Fruit fly (Drosophila melanogaster) whole organism, embryonic: ENCODE data around the gene pygo.

Experiments used
- CG12155 ChIP-seq: fragments of 200-800 bp; sonication (Bioruptor generic); optimal IDR thresholded peaks from 3 replicates; lab custom pipeline; 2016; ENCODE audit warnings: missing biosample characterization, missing genetic modification characterization
- CG4617 ChIP-seq: fragments of 200-800 bp; sonication (Bioruptor generic); optimal IDR thresholded peaks from 3 replicates; lab custom pipeline; 2016; ENCODE audit warnings: missing biosample characterization, missing genetic modification characterization, borderline replicate concordance
- Neu2 ChIP-seq: fragments of 200-800 bp; sonication (Bioruptor generic); optimal IDR thresholded peaks from 3 replicates; lab custom pipeline; 2016; ENCODE audit warnings: missing biosample characterization, missing genetic modification characterization, borderline replicate concordance
- psq ChIP-seq: fragments of 200-800 bp; sonication (Bioruptor generic); optimal IDR thresholded peaks from 2 replicates; lab custom pipeline; 2017; ENCODE audit warnings: missing biosample characterization, missing genetic modification characterization

DNA sequence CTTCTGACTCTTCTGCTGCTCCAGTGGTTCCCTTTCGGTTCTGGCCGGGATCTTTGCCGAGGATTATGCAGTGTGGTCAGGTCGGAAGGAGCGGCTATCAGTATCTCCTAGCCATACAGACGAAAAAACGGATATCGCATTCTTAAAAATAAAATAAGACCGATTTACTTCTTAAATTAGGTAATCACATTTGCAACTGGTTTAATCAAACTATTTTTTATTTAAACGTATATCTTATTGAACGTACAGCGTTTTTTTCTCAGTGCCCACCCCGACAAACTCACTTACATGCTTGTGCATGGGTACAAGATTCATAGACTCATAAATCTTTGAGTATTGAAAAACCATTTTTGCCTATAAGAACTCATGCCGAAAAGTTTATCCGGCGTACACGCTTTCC, 45.7 kb upstream of the pygo start:
- TF ChIP-seq CG4617 (no peak), CG12155 (GFP tag; lab: Kevin White, UChicago) (no peak), psq (GFP tag; lab: Kevin White, UChicago) (no peak), Neu2 (GFP tag; lab: Kevin White, UChicago) (no peak)
